Fruit fly (Drosophila melanogaster): ENCODE results near the gene Sfp36F.
A peak's percentile ranks its signal among the peaks of the same experiment; 100 is the strongest.

Gene Sfp36F

dm6 chr2L:18305057-18305829 lies 12.9 kb downstream of the Sfp36F start (continued):
- TF ChIP-seq CoRest (tag; optimal IDR thresholded peaks at IDR 0.05) (peak; percentile 76), eve (GFP tag; optimal IDR thresholded peaks at IDR 0.05) (no peak), en (GFP tag; optimal IDR thresholded peaks at IDR 0.05) (no peak), CG9215 (GFP tag; IDR thresholded peaks at IDR 0.05) (no peak), CG3847 (GFP tag; IDR thresholded peaks at IDR 0.05) (no peak), Taf1 (GFP tag; IDR thresholded peaks at IDR 0.05) (no peak), psq (GFP tag; optimal IDR thresholded peaks at IDR 0.05) (peak; percentile 10), phol (tag; optimal IDR thresholded peaks at IDR 0.05) (peak; percentile 89), sc (optimal IDR thresholded peaks at IDR 0.05) (no peak), sc (GFP tag; optimal IDR thresholded peaks at IDR 0.05) (peak; percentile 65), HLH54F (GFP tag; optimal IDR thresholded peaks at IDR 0.05) (no peak), CG4328 (GFP tag; optimal IDR thresholded peaks at IDR 0.05) (no peak), jumu (GFP tag; optimal IDR thresholded peaks at IDR 0.05) (no peak), CG1024 (GFP tag; IDR thresholded peaks at IDR 0.05) (no peak), Mrtf (GFP tag; IDR thresholded peaks at IDR 0.05) (no peak), jigr1 (GFP tag; IDR thresholded peaks at IDR 0.05) (no peak), MTF-1 (GFP tag; optimal IDR thresholded peaks at IDR 0.05; ENCODE audit: borderline replicate concordance) (no peak), Oaz (GFP tag; IDR thresholded peaks at IDR 0.05) (no peak), slp2 (GFP tag; optimal IDR thresholded peaks at IDR 0.05) (no peak), Tbp (GFP tag; optimal IDR thresholded peaks at IDR 0.05) (no peak), CG2202 (tag; optimal IDR thresholded peaks at IDR 0.05) (peak; percentile 55), gsb-n (tag; optimal IDR thresholded peaks at IDR 0.05) (peak; percentile 89), CG13775 (GFP tag; optimal IDR thresholded peaks at IDR 0.05) (peak; percentile 72), sob (GFP tag; IDR thresholded peaks at IDR 0.05) (no peak), CG10462 (GFP tag; optimal IDR thresholded peaks at IDR 0.05) (peak; percentile 32), CG12236 (GFP tag; optimal IDR thresholded peaks at IDR 0.05) (no peak), CG18599 (GFP tag; optimal IDR thresholded peaks at IDR 0.05) (peak; percentile 25), HLH3B (GFP tag; IDR thresholded peaks at IDR 0.05) (peak; percentile 47; the same call in 1 of the 2 replicates), chinmo (GFP tag; IDR thresholded peaks at IDR 0.05; ENCODE audit: partially characterized antibody) (no peak), sna (GFP tag; IDR thresholded peaks at IDR 0.05; ENCODE audit: partially characterized antibody) (no peak), ewg (GFP tag; optimal IDR thresholded peaks at IDR 0.05) (peak; percentile 33), repo (GFP tag; optimal IDR thresholded peaks at IDR 0.05) (no peak), Atf3 (GFP tag; optimal IDR thresholded peaks at IDR 0.05) (no peak), p53 (GFP tag; optimal IDR thresholded peaks at IDR 0.05) (no peak), CG7839 (tag; optimal IDR thresholded peaks at IDR 0.05) (peak; percentile 76), CG12155 (GFP tag; optimal IDR thresholded peaks at IDR 0.05) (peak; percentile 4), CG12071 (GFP tag; optimal IDR thresholded peaks at IDR 0.05) (no peak), Med (GFP tag) (no peak), hb (GFP tag; IDR thresholded peaks at IDR 0.05; ENCODE audit: partially characterized antibody) (no peak), CG17359 (tag; optimal IDR thresholded peaks at IDR 0.05) (peak; percentile 61), CG7372 (GFP tag; IDR thresholded peaks at IDR 0.05) (no peak), CG8281 (tag; optimal IDR thresholded peaks at IDR 0.05) (no peak), CG17802 (tag; optimal IDR thresholded peaks at IDR 0.05) (no peak), CG31388 (GFP tag; optimal IDR thresholded peaks at IDR 0.05) (no peak), CG4820 (GFP tag; optimal IDR thresholded peaks at IDR 0.05) (peak; percentile 49), Dad (GFP tag; optimal IDR thresholded peaks at IDR 0.05) (no peak), HLHmδ (GFP tag; optimal IDR thresholded peaks at IDR 0.05) (no peak), ab (GFP tag; optimal IDR thresholded peaks at IDR 0.05) (no peak), CG9437 (GFP tag; optimal IDR thresholded peaks at IDR 0.05) (peak; percentile 62), zen2 (GFP tag; IDR thresholded peaks at IDR 0.05; ENCODE audit: partially characterized antibody) (no peak)
